Worm (Caenorhabditis elegans) whole organism, L3 larva: ENCODE measurements around the gene K03H1.9.

Source experiments
- R02D3.7 ChIP-seq: fragments of 150-350 bp; optimal IDR thresholded peaks from 2 replicates; lab custom pipeline; 2014; ENCODE audit warnings: missing biosample characterization, missing genetic modification characterization
- aly-2 ChIP-seq: fragments of 150-350 bp; optimal IDR thresholded peaks from 2 replicates; lab custom pipeline; 2014; ENCODE audit warnings: missing biosample characterization, missing genetic modification characterization
- eor-1 ChIP-seq, 2 experiments: fragments of 150-350 bp; optimal IDR thresholded peaks; 2 replicates each; lab custom pipeline; 2014 to 2018; ENCODE audit warnings: missing biosample characterization in 2 of 2, missing genetic modification characterization in 2 of 2
- mdl-1 ChIP-seq: fragments of 150-350 bp; optimal IDR thresholded peaks from 2 replicates; lab custom pipeline; 2014; ENCODE audit warnings: missing biosample characterization, missing genetic modification characterization
- nfya-1 ChIP-seq: sonication (generic microtip); optimal IDR thresholded peaks from 2 replicates; lab custom pipeline; 2017; ENCODE audit warnings: missing genetic modification characterization, mild to moderate bottlenecking, missing compliant biosample characterization, antibody characterized with exemption, moderate library complexity; ENCODE audit not compliant: insufficient read depth
- nhr-237 ChIP-seq: fragments of 150-350 bp; optimal IDR thresholded peaks from 2 replicates; lab custom pipeline; 2014; ENCODE audit warnings: missing biosample characterization, missing genetic modification characterization
- nhr-77 ChIP-seq: fragments of 150-350 bp; optimal IDR thresholded peaks from 2 replicates; lab custom pipeline; 2014; ENCODE audit warnings: missing biosample characterization, missing genetic modification characterization
- pqm-1 ChIP-seq: fragments of 150-350 bp; optimal IDR thresholded peaks from 2 replicates; lab custom pipeline; 2017; ENCODE audit warnings: missing biosample characterization, missing genetic modification characterization, inconsistent platforms
- snpc-4 ChIP-seq: fragments of 150-350 bp; optimal IDR thresholded peaks from 2 replicates; lab custom pipeline; 2014; ENCODE audit warnings: missing biosample characterization, missing genetic modification characterization
- ztf-11 ChIP-seq: fragments of 150-350 bp; optimal IDR thresholded peaks from 2 replicates; lab custom pipeline; 2014; ENCODE audit warnings: missing biosample characterization, missing genetic modification characterization
- ztf-4 ChIP-seq: fragments of 150-350 bp; optimal IDR thresholded peaks from 2 replicates; lab custom pipeline; 2014; ENCODE audit warnings: missing biosample characterization, missing genetic modification characterization

- no peak for TF ChIP-seq ztf-4
- peak; percentile 19 for TF ChIP-seq pqm-1 (tag; lab: Kevin White, UChicago)
- no peak for TF ChIP-seq R02D3.7
- no peak for TF ChIP-seq aly-2 (tag; lab: Kevin White, UChicago)
- TF ChIP-seq eor-1 (tag; optimal IDR thresholded peaks at IDR 0.05; lab: Kevin White, UChicago) = no peak
- no peak for TF ChIP-seq nhr-237
- no peak for TF ChIP-seq snpc-4 (tag; lab: Kevin White, UChicago)
- no peak for TF ChIP-seq nfya-1 (tag; lab: Kevin White, UChicago)
- TF ChIP-seq mdl-1 = no peak
- TF ChIP-seq nhr-77 = no peak
- TF ChIP-seq ztf-11 = no peak
These were observed 37.5 kb downstream of the K03H1.9 start for ce11 chrIII:9903694-9904292.
